Worm (Caenorhabditis elegans): ENCODE results near the gene C18E9.8.

ce11 chrII:8997479-8997878 lies 9.6 kb upstream of the C18E9.8 start, which contains the start of the genes F44G4.3 and tdp-1:
- no peak for TF ChIP-seq skn-1 (tag; optimal IDR thresholded peaks at IDR 0.05)
- no peak for TF ChIP-seq sea-2 (GFP tag; optimal IDR thresholded peaks at IDR 0.05)
- no peak for TF ChIP-seq ztf-11 (tag; optimal IDR thresholded peaks at IDR 0.05)
- no peak for TF ChIP-seq ceh-82 (tag; optimal IDR thresholded peaks at IDR 0.05)
- TF ChIP-seq ceh-16 (tag; optimal IDR thresholded peaks at IDR 0.05) = no peak
- no peak for TF ChIP-seq egl-27 (tag; optimal IDR thresholded peaks at IDR 0.05)
- no peak for TF ChIP-seq nhr-28 (tag; optimal IDR thresholded peaks at IDR 0.05)
- TF ChIP-seq pqm-1 (tag; optimal IDR thresholded peaks at IDR 0.05) = no peak
- no peak for TF ChIP-seq elt-1 (tag; optimal IDR thresholded peaks at IDR 0.05)
- no peak for TF ChIP-seq fkh-2 (tag; optimal IDR thresholded peaks at IDR 0.05)
- TF ChIP-seq snpc-4 (tag; optimal IDR thresholded peaks at IDR 0.05) = no peak
- TF ChIP-seq nhr-77 (tag; optimal IDR thresholded peaks at IDR 0.05) = no peak
- TF ChIP-seq ztf-4 (tag; optimal IDR thresholded peaks at IDR 0.05) = no peak
- no peak for TF ChIP-seq nhr-76 (tag; optimal IDR thresholded peaks at IDR 0.05)
